Worm (Caenorhabditis elegans) whole organism, young adult: ENCODE measurements around the gene wrm-1.

ENCODE experiments used
- B0336.3 ChIP-seq: fragments of 200-800 bp; sonication (Bioruptor generic); IDR thresholded peaks from 2 replicates; pipeline ENCODE4 v1.3.6; 2022; ENCODE audit warnings: missing genetic modification characterization, missing compliant biosample characterization
- D2030.7 ChIP-seq: fragments of 200-800 bp; sonication (Bioruptor generic); IDR thresholded peaks from 2 replicates; pipeline ENCODE4 v1.3.6; 2022; ENCODE audit warnings: missing genetic modification reagents, missing genetic modification characterization, missing compliant biosample characterization
- F33H1.4 ChIP-seq: fragments of 200-800 bp; sonication (Bioruptor generic); IDR thresholded peaks from 2 replicates; pipeline ENCODE4 v1.3.6; 2022; ENCODE audit warnings: missing genetic modification reagents, missing genetic modification characterization, missing compliant biosample characterization
- F37B4.10 ChIP-seq: fragments of 200-800 bp; sonication (Bioruptor generic); IDR thresholded peaks from 2 replicates; pipeline ENCODE4 v1.3.6; 2022; ENCODE audit warnings: missing genetic modification characterization, missing compliant biosample characterization
- F52B5.7 ChIP-seq: sonication (generic microtip); optimal IDR thresholded peaks from 2 replicates; lab custom pipeline; 2016; ENCODE audit warnings: mild to moderate bottlenecking, missing genetic modification characterization, missing compliant biosample characterization
- Y79H2A.3 ChIP-seq: fragments of 200-800 bp; sonication (Bioruptor generic); conservative IDR thresholded peaks from 2 replicates; pipeline ENCODE4 v1.3.6; 2022; ENCODE audit warnings: missing genetic modification reagents, missing genetic modification characterization, missing compliant biosample characterization
- ama-1 ChIP-seq, 3 experiments: fragments of 150-350 bp in 1 of 3; sonication (generic microtip) in 2 of 3; optimal IDR thresholded peaks; 2 replicates each; lab custom pipeline; 2014 to 2018; ENCODE audit warnings: missing biosample characterization in 2 of 3, missing genetic modification characterization in 2 of 3, missing genetic modification reagents in 2 of 3
- athp-1 ChIP-seq: sonication (generic microtip); optimal IDR thresholded peaks from 2 replicates; lab custom pipeline; 2017; ENCODE audit warnings: mild to moderate bottlenecking, missing genetic modification characterization, missing compliant biosample characterization
- attf-5 ChIP-seq: fragments of 200-800 bp; sonication (Bioruptor generic); optimal IDR thresholded peaks from 2 replicates; lab custom pipeline; 2018; ENCODE audit warnings: mild to moderate bottlenecking, missing genetic modification characterization, missing compliant biosample characterization
- cebp-1 ChIP-seq, 2 experiments: fragments of 200-800 bp in 1 of 2; sonication (Bioruptor generic) in 1 of 2; sonication (generic microtip) in 1 of 2; IDR thresholded peaks in 1 of 2; optimal IDR thresholded peaks in 1 of 2; 2 replicates each; pipeline versions ENCODE4 v1.3.6 to Lab custom; 2017 to 2022; ENCODE audit warnings: missing compliant biosample characterization in 2 of 2, missing genetic modification characterization in 2 of 2, mild to moderate bottlenecking in 1 of 2, missing genetic modification reagents in 1 of 2, moderate library complexity in 1 of 2
- ceh-27 ChIP-seq: fragments of 200-800 bp; sonication (Bioruptor generic); optimal IDR thresholded peaks from 2 replicates; lab custom pipeline; 2018; ENCODE audit warnings: mild to moderate bottlenecking, missing genetic modification characterization, moderate library complexity, missing compliant biosample characterization
- ceh-91 ChIP-seq: fragments of 200-800 bp; sonication (Bioruptor generic); IDR thresholded peaks from 2 replicates; pipeline ENCODE4 v1.3.6; 2022; ENCODE audit warnings: missing genetic modification reagents, missing genetic modification characterization, missing compliant biosample characterization
- dox-1 ChIP-seq: fragments of 200-800 bp; sonication (Bioruptor generic); IDR thresholded peaks from 2 replicates; pipeline ENCODE4 v1.3.6; 2022; ENCODE audit warnings: missing genetic modification reagents, missing genetic modification characterization, missing compliant biosample characterization
- dpl-1 ChIP-seq: fragments of 150-350 bp; optimal IDR thresholded peaks from 2 replicates; lab custom pipeline; 2014; ENCODE audit warnings: missing biosample characterization, missing genetic modification reagents, missing genetic modification characterization
- efl-1 ChIP-seq: fragments of 150-350 bp; optimal IDR thresholded peaks from 2 replicates; lab custom pipeline; 2014; ENCODE audit warnings: missing biosample characterization, missing genetic modification reagents, missing genetic modification characterization
- ekl-4 ChIP-seq: fragments of 200-800 bp; sonication (Bioruptor generic); IDR thresholded peaks from 2 replicates; pipeline ENCODE4 v1.3.6; 2022; ENCODE audit warnings: missing genetic modification reagents, missing genetic modification characterization, missing compliant biosample characterization
- ets-4 ChIP-seq: fragments of 200-800 bp; sonication (Bioruptor generic); optimal IDR thresholded peaks from 2 replicates; lab custom pipeline; 2018; ENCODE audit warnings: mild to moderate bottlenecking, missing genetic modification characterization, missing compliant biosample characterization
- him-1 ChIP-seq: sonication (generic microtip); optimal IDR thresholded peaks from 2 replicates; lab custom pipeline; 2016; ENCODE audit warnings: missing genotype, missing genetic modification reagents, missing genetic modification characterization, missing compliant biosample characterization
- hmg-1.2 ChIP-seq: fragments of 200-800 bp; sonication (Bioruptor generic); IDR thresholded peaks from 2 replicates; pipeline ENCODE4 v1.3.6; 2022; ENCODE audit warnings: missing genetic modification reagents, missing genetic modification characterization, missing compliant biosample characterization
- hmg-20 ChIP-seq: fragments of 200-800 bp; sonication (Bioruptor generic); IDR thresholded peaks from 2 replicates; pipeline ENCODE4 v1.3.6; 2022; ENCODE audit warnings: missing genetic modification reagents, missing genetic modification characterization, missing compliant biosample characterization
- hrde-1 ChIP-seq: sonication (generic microtip); optimal IDR thresholded peaks from 2 replicates; lab custom pipeline; 2016; ENCODE audit warnings: missing genetic modification characterization, mild to moderate bottlenecking, missing compliant biosample characterization, moderate library complexity, missing genotype, missing genetic modification reagents, borderline replicate concordance
- hsf-1 ChIP-seq: fragments of 200-800 bp; sonication (Bioruptor generic); IDR thresholded peaks from 2 replicates; pipeline ENCODE4 v1.3.6; 2022; ENCODE audit warnings: missing genetic modification reagents, missing genetic modification characterization, missing compliant biosample characterization
- let-526 ChIP-seq: fragments of 200-800 bp; sonication (Bioruptor generic); IDR thresholded peaks from 2 replicates; pipeline ENCODE4 v1.3.6; 2022; ENCODE audit warnings: missing genetic modification reagents, missing genetic modification characterization, missing compliant biosample characterization
- lin-35 ChIP-seq, 3 experiments: fragments of 150-350 bp in 2 of 3; sonication (generic microtip) in 1 of 3; optimal IDR thresholded peaks; 2 replicates each; lab custom pipeline; 2014 to 2018; ENCODE audit warnings: missing biosample characterization in 3 of 3, missing genetic modification characterization in 3 of 3, missing genetic modification reagents in 3 of 3
- lin-54 ChIP-seq: fragments of 200-800 bp; sonication (Bioruptor generic); optimal IDR thresholded peaks from 2 replicates; lab custom pipeline; 2018; ENCODE audit warnings: mild to moderate bottlenecking, missing genetic modification characterization, missing compliant biosample characterization
- lsl-1 ChIP-seq: fragments of 200-800 bp; sonication (Bioruptor generic); optimal IDR thresholded peaks from 2 replicates; lab custom pipeline; 2018; ENCODE audit warnings: mild to moderate bottlenecking, missing genetic modification characterization, moderate library complexity, missing compliant biosample characterization
- madf-6 ChIP-seq: fragments of 200-800 bp; sonication (Bioruptor generic); IDR thresholded peaks from 2 replicates; pipeline ENCODE4 v1.3.6; 2022; ENCODE audit warnings: missing genetic modification reagents, missing genetic modification characterization, missing compliant biosample characterization
- madf-8 ChIP-seq: fragments of 200-800 bp; sonication (Bioruptor generic); conservative IDR thresholded peaks from 2 replicates; pipeline ENCODE4 v1.3.6; 2022; ENCODE audit warnings: missing genetic modification reagents, missing genetic modification characterization, missing compliant biosample characterization
- mel-28 ChIP-seq: sonication (generic microtip); optimal IDR thresholded peaks from 2 replicates; lab custom pipeline; 2016; ENCODE audit warnings: borderline replicate concordance, mild to moderate bottlenecking, missing genetic modification characterization, missing compliant biosample characterization
- nhr-80 ChIP-seq: sonication (generic microtip); optimal IDR thresholded peaks from 2 replicates; lab custom pipeline; 2016; ENCODE audit warnings: missing genetic modification characterization, missing compliant biosample characterization
- rcor-1 ChIP-seq: fragments of 200-800 bp; sonication (Bioruptor generic); IDR thresholded peaks from 2 replicates; pipeline ENCODE4 v1.3.6; 2022; ENCODE audit warnings: missing genetic modification reagents, missing genetic modification characterization, missing compliant biosample characterization
- snpc-1.1 ChIP-seq: sonication (generic microtip); optimal IDR thresholded peaks from 2 replicates; lab custom pipeline; 2017; ENCODE audit warnings: missing genetic modification characterization, mild to moderate bottlenecking, missing compliant biosample characterization, antibody characterized with exemption, moderate library complexity, missing genotype, missing genetic modification reagents; ENCODE audit not compliant: insufficient read depth
- snpc-3.4 ChIP-seq: sonication (generic microtip); optimal IDR thresholded peaks from 2 replicates; lab custom pipeline; 2017; ENCODE audit warnings: missing genetic modification characterization, mild to moderate bottlenecking, missing compliant biosample characterization, antibody characterized with exemption, moderate library complexity, missing genotype, missing genetic modification reagents
- snpc-4 ChIP-seq, 5 experiments: fragments of 150-350 bp in 1 of 5; sonication (generic microtip) in 4 of 5; optimal IDR thresholded peaks; 2 replicates each; lab custom pipeline; 2014 to 2018; ENCODE audit warnings: missing genetic modification characterization in 5 of 5, missing biosample characterization in 3 of 5, antibody characterized with exemption in 2 of 5, mild to moderate bottlenecking in 2 of 5, missing compliant biosample characterization in 2 of 5, missing genotype in 2 of 5, moderate library complexity in 2 of 5, missing genetic modification reagents in 1 of 5
- tbx-9 ChIP-seq: sonication (generic microtip); optimal IDR thresholded peaks from 2 replicates; lab custom pipeline; 2016; ENCODE audit warnings: borderline replicate concordance, missing genetic modification characterization, inconsistent platforms, missing compliant biosample characterization
- tlf-1 ChIP-seq: fragments of 200-800 bp; sonication (Bioruptor generic); optimal IDR thresholded peaks from 2 replicates; lab custom pipeline; 2018; ENCODE audit warnings: mild to moderate bottlenecking, missing genetic modification characterization, missing compliant biosample characterization
- unc-130 ChIP-seq: sonication (generic microtip); optimal IDR thresholded peaks from 2 replicates; lab custom pipeline; 2016; ENCODE audit warnings: missing genetic modification reagents, missing genetic modification characterization, missing compliant biosample characterization
- xnd-1 ChIP-seq: sonication (generic microtip); optimal IDR thresholded peaks from 2 replicates; lab custom pipeline; 2016; ENCODE audit warnings: missing genotype, missing genetic modification reagents, missing genetic modification characterization, missing compliant biosample characterization
- zim-3 ChIP-seq: sonication (generic microtip); optimal IDR thresholded peaks from 2 replicates; lab custom pipeline; 2017; ENCODE audit warnings: mild to moderate bottlenecking, missing genetic modification characterization, moderate library complexity, missing compliant biosample characterization
- ztf-18 ChIP-seq: sonication (generic microtip); optimal IDR thresholded peaks from 2 replicates; lab custom pipeline; 2016; ENCODE audit warnings: missing genotype, mild to moderate bottlenecking, missing genetic modification characterization, missing compliant biosample characterization

wrm-1 gene

ce11 chrIII:5693736-5694135 is 28.9 kb upstream of the wrm-1 start, which contains the start of gene B0336.13:
Gene B0336.13 (plus strand): TSS chrIII:5694036.
- TF ChIP-seq F37B4.10 (no peak), ets-4 (GFP tag; lab: Kevin White, UChicago) (no peak), madf-6 (GFP tag; lab: Robert Waterston, UW) (peak; percentile 15; the same call in 1 of the 2 replicates), F52B5.7 (tag; lab: Kevin White, UChicago) (no peak), hsf-1 (GFP tag; lab: Robert Waterston, UW) (0 out of 2 replicates have a peak, but pooled peaks have one; percentile 46)

- TF ChIP-seq tbx-9 (tag; lab: Kevin White, UChicago) (no peak), nhr-80 (tag; lab: Kevin White, UChicago) (no peak), dox-1 (GFP tag; lab: Robert Waterston, UW) (no peak), hmg-20 (GFP tag; lab: Robert Waterston, UW) (no peak)
- TF ChIP-seq, all 124 proteins: peak for 0
Observed at ce11 chrIII:5697266-5697665, 25.4 kb upstream of the wrm-1 start, which contains the start of gene B0336.7. Gene B0336.7 (minus strand): TSS chrIII:5697366.

- TF ChIP-seq hmg-1.2 (peak; percentile 13; the same call in 1 of the 2 replicates), unc-130 (GFP tag; lab: Kevin White, UChicago) (peak; percentile 37), lin-54 (GFP tag; lab: Kevin White, UChicago) (peak; percentile 89), athp-1 (peak; percentile 13), snpc-1.1 (tag; lab: Kevin White, UChicago) (peak; percentile 31), ceh-27 (GFP tag; lab: Kevin White, UChicago) (peak; percentile 12), Y79H2A.3 (GFP tag; lab: Robert Waterston, UW) (no peak), let-526 (GFP tag; lab: Robert Waterston, UW) (no peak), zim-3 (tag; lab: Kevin White, UChicago) (no peak), dpl-1 (peak; percentile 14), efl-1 (GFP tag; lab: Kevin White, UChicago) (peak; percentile 62), ztf-18 (tag; lab: Kevin White, UChicago) (peak; percentile 72), ceh-91 (GFP tag; lab: Robert Waterston, UW) (peak; percentile 61), him-1 (tag; lab: Kevin White, UChicago) (peak; percentile 64), mel-28 (tag; lab: Kevin White, UChicago) (no peak), snpc-3.4 (tag; lab: Kevin White, UChicago) (no peak), attf-5 (peak; percentile 65), ekl-4 (GFP tag; lab: Robert Waterston, UW) (0 out of 2 replicates have a peak, but pooled peaks have one; percentile 8), F33H1.4 (GFP tag; lab: Robert Waterston, UW) (peak; percentile 85), hrde-1 (tag; lab: Kevin White, UChicago) (no peak), hsf-1 (GFP tag; lab: Robert Waterston, UW) (peak; percentile 48; the same call in 1 of the 2 replicates), tlf-1 (GFP tag; lab: Kevin White, UChicago) (peak; percentile 44), B0336.3 (GFP tag; lab: Robert Waterston, UW) (no peak), madf-8 (GFP tag; lab: Robert Waterston, UW) (peak; percentile 72), lin-35 (GFP tag; optimal IDR thresholded peaks at IDR 0.05; lab: Kevin White, UChicago) (peak in 1 of 3 experiments; percentile 30), cebp-1 (GFP tag; IDR thresholded peaks at IDR 0.05; lab: Robert Waterston, UW) (0 out of 2 replicates have a peak, but pooled peaks have one; percentile 11), cebp-1 (tag; optimal IDR thresholded peaks at IDR 0.05; lab: Kevin White, UChicago) (peak; percentile 15), madf-6 (GFP tag; lab: Robert Waterston, UW) (peak; percentile 88), xnd-1 (peak; percentile 91), rcor-1 (GFP tag; lab: Robert Waterston, UW) (peak; percentile 39; the same call in 1 of the 2 replicates), ama-1 (optimal IDR thresholded peaks at IDR 0.05; lab: Kevin White, UChicago) (no peak), ama-1 (GFP tag; optimal IDR thresholded peaks at IDR 0.05; lab: Kevin White, UChicago) (no peak), lsl-1 (GFP tag; lab: Kevin White, UChicago) (peak; percentile 96), nhr-80 (tag; lab: Kevin White, UChicago) (peak; percentile 12), D2030.7 (GFP tag; lab: Robert Waterston, UW) (peak; percentile 58), snpc-4 (GFP tag; optimal IDR thresholded peaks at IDR 0.05; lab: Kevin White, UChicago) (no peak), snpc-4 (tag; optimal IDR thresholded peaks at IDR 0.05; lab: Kevin White, UChicago) (peak; percentile 5 to 81 (median 31))
Observed at ce11 chrIII:5697963-5698730, 24.5 kb upstream of the wrm-1 start, which contains the start of the genes lgg-3 and rgs-5. Gene lgg-3 (minus strand): TSS chrIII:5698013. Gene rgs-5 (plus strand): TSS chrIII:5698555.
